Fruit fly (Drosophila melanogaster) whole organism, embryonic: ENCODE results near the gene BtbVII.

ENCODE experiments used
- Atf-2 ChIP-seq: fragments of 200-800 bp; sonication (Bioruptor generic); optimal IDR thresholded peaks from 2 replicates; lab custom pipeline; 2016; ENCODE audit warnings: missing biosample characterization, missing genetic modification characterization
- CG1024 ChIP-seq: fragments of 200-800 bp; sonication (Bioruptor generic); IDR thresholded peaks from 2 replicates; pipeline ENCODE4 v1.3.6; 2022; ENCODE audit warnings: missing biosample characterization, missing genetic modification characterization
- CG10462 ChIP-seq: fragments of 200-800 bp; sonication (Bioruptor generic); optimal IDR thresholded peaks from 2 replicates; lab custom pipeline; 2016; ENCODE audit warnings: missing biosample characterization, missing genetic modification characterization
- CG12219 ChIP-seq: fragments of 200-800 bp; sonication (Bioruptor generic); optimal IDR thresholded peaks from 3 replicates; lab custom pipeline; 2018; ENCODE audit warnings: missing biosample characterization, mild to moderate bottlenecking, missing genetic modification characterization
- CG12299 ChIP-seq: fragments of 200-800 bp; sonication (Bioruptor generic); optimal IDR thresholded peaks from 2 replicates; lab custom pipeline; 2018; ENCODE audit warnings: missing biosample characterization, mild to moderate bottlenecking, missing genetic modification characterization
- CG14050 ChIP-seq: fragments of 200-800 bp; sonication (Bioruptor generic); IDR thresholded peaks from 3 replicates; pipeline ENCODE4 v1.3.6; 2022; ENCODE audit warnings: missing biosample characterization, missing genetic modification characterization
- CG17568 ChIP-seq: fragments of 200-800 bp; sonication (Bioruptor generic); optimal IDR thresholded peaks from 2 replicates; lab custom pipeline; 2018; ENCODE audit warnings: missing biosample characterization, mild to moderate bottlenecking, missing genetic modification characterization, moderate library complexity
- CG18599 ChIP-seq: fragments of 200-800 bp; sonication (Bioruptor generic); optimal IDR thresholded peaks from 3 replicates; lab custom pipeline; 2017; ENCODE audit warnings: missing biosample characterization, missing genetic modification characterization, mild to moderate bottlenecking, moderate library complexity, missing genetic modification reagents
- CG18619 ChIP-seq: fragments of 200-800 bp; sonication (Bioruptor generic); optimal IDR thresholded peaks from 3 replicates; lab custom pipeline; 2017; ENCODE audit warnings: missing biosample characterization, mild to moderate bottlenecking, missing genetic modification characterization
- CG3838 ChIP-seq: fragments of 200-800 bp; sonication (Bioruptor generic); optimal IDR thresholded peaks from 3 replicates; lab custom pipeline; 2016; ENCODE audit warnings: missing biosample characterization, missing genetic modification characterization
- CG5180 ChIP-seq: fragments of 200-800 bp; sonication (Bioruptor generic); optimal IDR thresholded peaks from 3 replicates; lab custom pipeline; 2017; ENCODE audit warnings: missing biosample characterization, missing genetic modification characterization, mild to moderate bottlenecking, moderate library complexity, missing genetic modification reagents
- CG5953 ChIP-seq: fragments of 200-800 bp; sonication (Bioruptor generic); IDR thresholded peaks from 2 replicates; pipeline ENCODE4 v1.3.6; 2022; ENCODE audit warnings: missing biosample characterization, missing genetic modification characterization
- CG6813 ChIP-seq: fragments of 200-800 bp; sonication (Bioruptor generic); optimal IDR thresholded peaks from 2 replicates; lab custom pipeline; 2017; ENCODE audit warnings: missing biosample characterization, missing genetic modification characterization, mild to moderate bottlenecking, moderate library complexity, missing genetic modification reagents
- CG6854 ChIP-seq: fragments of 200-800 bp; sonication (Bioruptor generic); optimal IDR thresholded peaks from 3 replicates; lab custom pipeline; 2017; ENCODE audit warnings: missing biosample characterization, mild to moderate bottlenecking, missing genetic modification characterization
- CG7963 ChIP-seq: fragments of 200-800 bp; sonication (Bioruptor generic); IDR thresholded peaks from 3 replicates; pipeline ENCODE4 v1.3.6; 2022; ENCODE audit warnings: missing biosample characterization, missing genetic modification characterization; ENCODE audit not compliant: partially characterized antibody
- CG9727 ChIP-seq: fragments of 200-800 bp; sonication (Bioruptor generic); optimal IDR thresholded peaks from 3 replicates; lab custom pipeline; 2017; ENCODE audit warnings: missing biosample characterization, mild to moderate bottlenecking, missing genetic modification characterization
- CG9817 ChIP-seq: fragments of 200-800 bp; sonication (Bioruptor generic); optimal IDR thresholded peaks from 2 replicates; lab custom pipeline; 2018; ENCODE audit warnings: missing biosample characterization, mild to moderate bottlenecking, missing genetic modification characterization, moderate library complexity
- CTCF ChIP-seq: fragments of 200-800 bp; sonication (Bioruptor generic); optimal IDR thresholded peaks from 2 replicates; lab custom pipeline; 2017; ENCODE audit warnings: missing biosample characterization, mild to moderate bottlenecking, missing genetic modification characterization, moderate library complexity
- CoRest ChIP-seq: fragments of 200-800 bp; sonication (Bioruptor generic); optimal IDR thresholded peaks from 3 replicates; lab custom pipeline; 2018; ENCODE audit warnings: missing biosample characterization, mild to moderate bottlenecking, missing genetic modification characterization, moderate library complexity
- D ChIP-seq, 2 experiments: fragments of 200-800 bp in 1 of 2; fragments of >200 bp in 1 of 2; sonication (Bioruptor generic) in 1 of 2; optimal IDR thresholded peaks; 2 replicates in 1 of 2; 3 replicates in 1 of 2; lab custom pipeline; 2017; ENCODE audit warnings: mild to moderate bottlenecking in 1 of 2, missing biosample characterization in 1 of 2, missing genetic modification characterization in 1 of 2, missing genetic modification reagents in 1 of 2
- Dref ChIP-seq: fragments of 200-800 bp; sonication (Bioruptor generic); IDR thresholded peaks from 2 replicates; pipeline ENCODE4 v1.3.6; 2022; ENCODE audit warnings: missing biosample characterization, missing genetic modification characterization
- Gug ChIP-seq: fragments of 200-800 bp; sonication (Bioruptor generic); IDR thresholded peaks from 4 replicates; pipeline ENCODE4 v1.3.6; 2022; ENCODE audit warnings: missing biosample characterization, missing genetic modification characterization
- Hr39 ChIP-seq: fragments of >200 bp; optimal IDR thresholded peaks from 2 replicates; lab custom pipeline; 2017
- Jarid2 ChIP-seq: fragments of 200-800 bp; sonication (Bioruptor generic); optimal IDR thresholded peaks from 3 replicates; lab custom pipeline; 2017; ENCODE audit warnings: mild to moderate bottlenecking, missing biosample characterization, missing genetic modification reagents, missing genetic modification characterization
- Max ChIP-seq: fragments of 200-800 bp; sonication (Bioruptor generic); optimal IDR thresholded peaks from 2 replicates; lab custom pipeline; 2016; ENCODE audit warnings: missing biosample characterization, mild to moderate bottlenecking, missing genetic modification characterization
- NC2β ChIP-seq: fragments of 200-800 bp; sonication (Bioruptor generic); optimal IDR thresholded peaks from 2 replicates; lab custom pipeline; 2016; ENCODE audit warnings: missing biosample characterization, missing genetic modification characterization
- Nf-YA ChIP-seq: fragments of 200-800 bp; sonication (Bioruptor generic); IDR thresholded peaks from 2 replicates; pipeline ENCODE4 v1.3.6; 2022; ENCODE audit warnings: missing biosample characterization, missing genetic modification characterization
- Oli ChIP-seq: fragments of 200-800 bp; sonication (Bioruptor generic); optimal IDR thresholded peaks from 2 replicates; lab custom pipeline; 2018; ENCODE audit warnings: missing biosample characterization, mild to moderate bottlenecking, missing genetic modification characterization, moderate library complexity
- Stat92E ChIP-seq, 3 experiments: fragments of >200 bp in 2 of 3; fragments of 200-800 bp in 1 of 3; sonication (Bioruptor generic) in 1 of 3; optimal IDR thresholded peaks; 2 replicates each; lab custom pipeline; 2017 to 2019; ENCODE audit warnings: missing biosample characterization in 3 of 3, missing genetic modification characterization in 3 of 3, mild to moderate bottlenecking in 1 of 3, moderate library complexity in 1 of 3
- Tbp ChIP-seq: fragments of >200 bp; optimal IDR thresholded peaks from 2 replicates; lab custom pipeline; 2018; ENCODE audit warnings: missing biosample characterization, missing genetic modification characterization
- amos ChIP-seq: fragments of 200-800 bp; sonication (Bioruptor generic); IDR thresholded peaks from 2 replicates; pipeline ENCODE4 v1.3.6; 2022; ENCODE audit warnings: missing biosample characterization, missing genetic modification characterization; ENCODE audit not compliant: partially characterized antibody
- dmrt99B ChIP-seq: fragments of 200-800 bp; sonication (Bioruptor generic); optimal IDR thresholded peaks from 2 replicates; lab custom pipeline; 2018; ENCODE audit warnings: missing biosample characterization, mild to moderate bottlenecking, missing genetic modification characterization, moderate library complexity
- en ChIP-seq: fragments of 200-800 bp; sonication (Bioruptor generic); optimal IDR thresholded peaks from 2 replicates; lab custom pipeline; 2016; ENCODE audit warnings: missing biosample characterization, missing genetic modification characterization
- fru ChIP-seq: fragments of >200 bp; optimal IDR thresholded peaks from 2 replicates; lab custom pipeline; 2017
- h ChIP-seq: fragments of >200 bp; optimal IDR thresholded peaks from 2 replicates; lab custom pipeline; 2017
- insv ChIP-seq, 2 experiments: fragments of 200-800 bp; sonication (Bioruptor generic); optimal IDR thresholded peaks; 3 replicates each; lab custom pipeline; 2016 to 2018; ENCODE audit warnings: missing biosample characterization in 2 of 2, missing genetic modification characterization in 2 of 2
- ken ChIP-seq: fragments of 200-800 bp; sonication (Bioruptor generic); IDR thresholded peaks from 3 replicates; pipeline ENCODE4 v1.3.6; 2022; ENCODE audit warnings: missing biosample characterization, missing genetic modification characterization
- lola ChIP-seq, 3 experiments: fragments of >200 bp in 2 of 3; fragments of 200-800 bp in 1 of 3; sonication (Bioruptor generic) in 1 of 3; optimal IDR thresholded peaks; 2 replicates each; lab custom pipeline; 2017 to 2019; ENCODE audit warnings: missing biosample characterization in 3 of 3, missing genetic modification characterization in 3 of 3, mild to moderate bottlenecking in 1 of 3, moderate library complexity in 1 of 3
- mam ChIP-seq: fragments of 200-800 bp; sonication (Bioruptor generic); optimal IDR thresholded peaks from 3 replicates; lab custom pipeline; 2016; ENCODE audit warnings: missing biosample characterization, missing genetic modification characterization
- pho ChIP-seq: fragments of 200-800 bp; sonication (Bioruptor generic); optimal IDR thresholded peaks from 2 replicates; lab custom pipeline; 2016; ENCODE audit warnings: missing biosample characterization, missing genetic modification characterization
- pita ChIP-seq: fragments of 200-800 bp; sonication (Bioruptor generic); optimal IDR thresholded peaks from 2 replicates; lab custom pipeline; 2017; ENCODE audit warnings: missing biosample characterization, mild to moderate bottlenecking, missing genetic modification characterization
- psq ChIP-seq: fragments of 200-800 bp; sonication (Bioruptor generic); optimal IDR thresholded peaks from 2 replicates; lab custom pipeline; 2017; ENCODE audit warnings: missing biosample characterization, missing genetic modification characterization
- sc ChIP-seq, 3 experiments: fragments of >200 bp in 2 of 3; fragments of 200-800 bp in 1 of 3; sonication (Bioruptor generic) in 1 of 3; optimal IDR thresholded peaks; 2 replicates in 2 of 3; 3 replicates in 1 of 3; lab custom pipeline; 2017; ENCODE audit warnings: mild to moderate bottlenecking in 1 of 3, missing biosample characterization in 1 of 3, missing genetic modification characterization in 1 of 3, missing genetic modification reagents in 1 of 3
- sd ChIP-seq: fragments of 200-800 bp; sonication (Bioruptor generic); optimal IDR thresholded peaks from 3 replicates; lab custom pipeline; 2018; ENCODE audit warnings: missing biosample characterization, mild to moderate bottlenecking, missing genetic modification characterization, moderate library complexity
- sna ChIP-seq: fragments of 200-800 bp; sonication (Bioruptor generic); IDR thresholded peaks from 2 replicates; pipeline ENCODE4 v1.3.6; 2022; ENCODE audit warnings: missing biosample characterization, missing genetic modification characterization; ENCODE audit not compliant: partially characterized antibody
- ssp ChIP-seq: fragments of 200-800 bp; sonication (Bioruptor generic); IDR thresholded peaks from 2 replicates; pipeline ENCODE4 v1.3.6; 2022; ENCODE audit warnings: missing biosample characterization, missing genetic modification characterization
- tll ChIP-seq, 2 experiments: fragments of 200-800 bp in 1 of 2; fragments of >200 bp in 1 of 2; sonication (Bioruptor generic) in 1 of 2; optimal IDR thresholded peaks; 2 replicates each; lab custom pipeline; 2017 to 2019; ENCODE audit warnings: missing biosample characterization in 2 of 2, missing genetic modification characterization in 2 of 2, mild to moderate bottlenecking in 1 of 2, moderate library complexity in 1 of 2
- tup ChIP-seq: fragments of 200-800 bp; sonication (Bioruptor generic); optimal IDR thresholded peaks from 2 replicates; lab custom pipeline; 2016; ENCODE audit warnings: missing biosample characterization, mild to moderate bottlenecking, missing genetic modification characterization, moderate library complexity
- zen2 ChIP-seq: fragments of 200-800 bp; sonication (Bioruptor generic); IDR thresholded peaks from 3 replicates; pipeline ENCODE4 v1.3.6; 2022; ENCODE audit warnings: missing biosample characterization, missing genetic modification characterization; ENCODE audit not compliant: partially characterized antibody
- zfh1 ChIP-seq: fragments of 200-800 bp; sonication (Bioruptor generic); IDR thresholded peaks from 3 replicates; pipeline ENCODE4 v1.3.6; 2022; ENCODE audit warnings: missing biosample characterization, missing genetic modification characterization

Gene BtbVII

DNA sequence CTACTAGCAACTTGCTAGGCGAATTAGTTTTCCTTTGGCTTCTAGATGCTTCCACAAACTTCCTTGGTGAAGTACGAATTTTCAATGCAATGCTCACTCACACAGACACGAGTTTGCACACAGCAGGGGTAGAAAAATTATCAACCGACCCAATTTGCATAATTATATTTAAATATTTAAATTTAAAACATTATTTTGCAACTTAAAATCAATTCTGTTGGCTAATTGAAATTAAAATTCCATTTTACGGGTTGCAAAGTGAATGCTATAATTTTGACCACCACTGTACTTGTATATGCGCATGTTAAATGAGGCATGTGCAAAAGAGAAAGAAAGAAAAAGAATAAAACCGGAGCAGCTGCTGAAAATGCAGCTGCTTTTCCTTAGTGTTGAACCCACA is 45.6 kb downstream of the BtbVII start (continued):
- TF ChIP-seq ken (GFP tag; lab: Robert Waterston, UW) (peak; percentile 89), CG12299 (tag; lab: Kevin White, UChicago) (peak; percentile 93), CG7963 (GFP tag; lab: Robert Waterston, UW) (no peak), ssp (GFP tag; lab: Robert Waterston, UW) (peak; percentile 79), tll (GFP tag; optimal IDR thresholded peaks at IDR 0.05; lab: Kevin White, UChicago) (peak in 1 of 2 experiments; percentile 19), CG18599 (GFP tag; lab: Kevin White, UChicago) (peak; percentile 96), CG6854 (peak; percentile 88), pita (GFP tag; lab: Kevin White, UChicago) (no peak), CG14050 (GFP tag; lab: Robert Waterston, UW) (peak; percentile 88), Jarid2 (peak; percentile 67), CG18619 (GFP tag; lab: Kevin White, UChicago) (peak; percentile 90), CG9817 (peak; percentile 82), Dref (no peak), fru (no peak), Atf-2 (GFP tag; lab: Kevin White, UChicago) (peak; percentile 27), en (peak; percentile 24), Gug (GFP tag; lab: Robert Waterston, UW) (peak; percentile 88), CG6813 (GFP tag; lab: Kevin White, UChicago) (peak; percentile 94), CTCF (peak; percentile 59), CG10462 (peak; percentile 80), Stat92E (GFP tag; optimal IDR thresholded peaks at IDR 0.05; lab: Kevin White, UChicago) (no peak), Nf-YA (GFP tag; lab: Robert Waterston, UW) (peak; percentile 88), h (no peak), amos (GFP tag; lab: Robert Waterston, UW) (no peak), pho (peak; percentile 29), insv (GFP tag; optimal IDR thresholded peaks at IDR 0.05; lab: Kevin White, UChicago) (peak in 1 of 2 experiments; percentile 11), lola (GFP tag; optimal IDR thresholded peaks at IDR 0.05; lab: Kevin White, UChicago) (peak in 1 of 3 experiments; percentile 88), mam (peak; percentile 57), sd (peak; percentile 79), sc (optimal IDR thresholded peaks at IDR 0.05; lab: Kevin White, UChicago) (no peak), sc (GFP tag; optimal IDR thresholded peaks at IDR 0.05; lab: Kevin White, UChicago) (peak; percentile 91), CG17568 (GFP tag; lab: Kevin White, UChicago) (no peak), D (optimal IDR thresholded peaks at IDR 0.05; lab: Kevin White, UChicago) (no peak), D (GFP tag; optimal IDR thresholded peaks at IDR 0.05; lab: Kevin White, UChicago) (peak; percentile 93), CG9727 (GFP tag; lab: Kevin White, UChicago) (peak; percentile 94), Hr39 (lab: Kevin White, UChicago) (no peak), Max (peak; percentile 86), CG5953 (peak; percentile 93), CG5180 (GFP tag; lab: Kevin White, UChicago) (peak; percentile 80), tup (GFP tag; lab: Kevin White, UChicago) (peak; percentile 77), dmrt99B (tag; lab: Kevin White, UChicago) (peak; percentile 96), zfh1 (GFP tag; lab: Robert Waterston, UW) (peak; percentile 95), sna (GFP tag; lab: Robert Waterston, UW) (no peak), zen2 (no peak), CoRest (peak; percentile 92), psq (GFP tag; lab: Kevin White, UChicago) (peak; percentile 75), Oli (tag; lab: Kevin White, UChicago) (peak; percentile 93), Tbp (GFP tag; lab: Kevin White, UChicago) (no peak), CG12219 (GFP tag; lab: Kevin White, UChicago) (peak; percentile 92), NC2β (peak; percentile 43), CG3838 (GFP tag; lab: Kevin White, UChicago) (peak; percentile 56), CG1024 (GFP tag; lab: Robert Waterston, UW) (peak; percentile 91)
